Fruit fly (Drosophila melanogaster): ENCODE data around the gene CG2854.

- TF ChIP-seq CG14655 (GFP tag; optimal IDR thresholded peaks at IDR 0.05) (peak; percentile 28), D1 (tag; optimal IDR thresholded peaks at IDR 0.05) (no peak), CG17806 (tag; optimal IDR thresholded peaks at IDR 0.05) (peak; percentile 56), rn (GFP tag; IDR thresholded peaks at IDR 0.05) (no peak), CG4496 (GFP tag; IDR thresholded peaks at IDR 0.05) (0 out of 3 replicates have a peak, but pooled peaks have one; percentile 37)
Observed at dm6 chrX:2329312-2329711, 2.4 kb downstream of the CG2854 start.
